3 worm cellular contexts compared by ENCODE assay signal in the genomic region with DNA sequence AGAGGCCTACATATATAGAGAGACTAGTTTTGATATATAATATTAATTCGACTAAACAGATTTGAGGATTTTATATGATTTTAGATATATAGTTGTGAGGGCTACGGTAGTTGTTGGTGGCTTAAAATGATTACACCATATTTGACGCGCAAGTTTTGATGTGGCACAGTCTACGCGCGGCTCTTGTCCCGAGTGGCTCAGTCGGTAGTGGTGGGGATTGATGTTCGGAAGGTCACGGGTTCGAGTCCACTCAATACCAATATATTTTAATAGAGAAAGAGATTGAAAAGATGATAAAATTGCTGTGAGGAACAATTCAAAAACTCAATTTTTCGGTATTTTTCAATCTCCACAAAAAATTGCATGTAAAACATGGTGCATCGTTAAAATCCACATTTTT.
TF ChIP-seq lines count a peak whose summit lies in the region.

No protein-coding gene starts in this region.

TF ChIP-seq in whole organism, L1 larva, 84 proteins besides CTCF, POLR2A, EP300 and RAD21:
- TF ChIP-seq mdl-1 (tag; optimal IDR thresholded peaks at IDR 0.05; lab: Kevin White, UChicago) (no peak), nhr-85 (tag; lab: Kevin White, UChicago) (peak; percentile 11)

TF ChIP-seq in whole organism, midembryonic, 9 proteins besides CTCF, POLR2A, EP300 and RAD21:
- TF ChIP-seq flt-1 (GFP tag; IDR thresholded peaks at IDR 0.05; lab: Robert Waterston, UW): 0 out of 2 replicates have a peak, but pooled peaks have one; percentile 8
- TF ChIP-seq med-1 (GFP tag; optimal IDR thresholded peaks at IDR 0.05; lab: Kevin White, UChicago; ENCODE audit: insufficient read depth): no peak
TF ChIP-seq in whole organism, midembryonic: peak in this region for 1.

TF ChIP-seq in whole organism, young adult, 124 proteins besides CTCF, POLR2A, EP300 and RAD21:
- TF ChIP-seq tbx-9 (tag; optimal IDR thresholded peaks at IDR 0.05; lab: Kevin White, UChicago; ENCODE audit: borderline replicate concordance) (no peak), tbp1 (GFP tag; optimal IDR thresholded peaks at IDR 0.05; lab: Kevin White, UChicago) (peak; percentile 75), hmg-1.2 (GFP tag; IDR thresholded peaks at IDR 0.05; lab: Robert Waterston, UW) (no peak), mcd-1 (GFP tag; IDR thresholded peaks at IDR 0.05; lab: Robert Waterston, UW) (no peak), hlh-26 (GFP tag; conservative IDR thresholded peaks at IDR 0.05; lab: Robert Waterston, UW) (no peak), Y95B8A.8 (GFP tag; IDR thresholded peaks at IDR 0.05; lab: Robert Waterston, UW) (no peak), F55B11.4 (tag; optimal IDR thresholded peaks at IDR 0.05; lab: Kevin White, UChicago; ENCODE audit: borderline replicate concordance, insufficient read depth) (no peak), B0261.1 (tag; optimal IDR thresholded peaks at IDR 0.05; lab: Kevin White, UChicago) (peak; percentile 48), rpc-1 (optimal IDR thresholded peaks at IDR 0.05; lab: Kevin White, UChicago) (peak; percentile 29), rpc-1 (tag; optimal IDR thresholded peaks at IDR 0.05; lab: Kevin White, UChicago) (peak; percentile 62), sptf-2 (GFP tag; optimal IDR thresholded peaks at IDR 0.05; lab: Kevin White, UChicago) (no peak)
